Worm (Caenorhabditis elegans) whole organism, L3 larva: ENCODE results near the gene F55G1.6.

Source experiments
- ama-1 ChIP-seq: fragments of 150-350 bp; optimal IDR thresholded peaks from 2 replicates; lab custom pipeline; 2018
- ceh-9 ChIP-seq: sonication (generic microtip); optimal IDR thresholded peaks from 2 replicates; lab custom pipeline; 2018; ENCODE audit warnings: missing biosample characterization, missing genetic modification characterization
- egl-5 ChIP-seq: fragments of 150-350 bp; optimal IDR thresholded peaks from 2 replicates; lab custom pipeline; 2017; ENCODE audit warnings: missing biosample characterization, missing genetic modification reagents, missing genetic modification characterization, inconsistent platforms
- fkh-10 ChIP-seq: sonication (generic microtip); optimal IDR thresholded peaks from 2 replicates; lab custom pipeline; 2017; ENCODE audit warnings: missing biosample characterization, missing genetic modification reagents, missing genetic modification characterization
- fkh-2 ChIP-seq: fragments of 150-350 bp; optimal IDR thresholded peaks from 2 replicates; lab custom pipeline; 2014; ENCODE audit warnings: missing biosample characterization, missing genetic modification reagents, missing genetic modification characterization
- nhr-237 ChIP-seq: fragments of 150-350 bp; optimal IDR thresholded peaks from 2 replicates; lab custom pipeline; 2014; ENCODE audit warnings: missing biosample characterization, missing genetic modification characterization
- nhr-25 ChIP-seq: sonication (generic microtip); optimal IDR thresholded peaks from 2 replicates; lab custom pipeline; 2017; ENCODE audit warnings: missing biosample characterization, missing genetic modification characterization
- snpc-4 ChIP-seq: fragments of 150-350 bp; optimal IDR thresholded peaks from 2 replicates; lab custom pipeline; 2014; ENCODE audit warnings: missing biosample characterization, missing genetic modification characterization
- unc-62 ChIP-seq: fragments of 150-350 bp; sonication (generic microtip); optimal IDR thresholded peaks from 4 replicates; lab custom pipeline; 2014; ENCODE audit warnings: missing biosample characterization, missing genetic modification reagents, missing genetic modification characterization

DNA sequence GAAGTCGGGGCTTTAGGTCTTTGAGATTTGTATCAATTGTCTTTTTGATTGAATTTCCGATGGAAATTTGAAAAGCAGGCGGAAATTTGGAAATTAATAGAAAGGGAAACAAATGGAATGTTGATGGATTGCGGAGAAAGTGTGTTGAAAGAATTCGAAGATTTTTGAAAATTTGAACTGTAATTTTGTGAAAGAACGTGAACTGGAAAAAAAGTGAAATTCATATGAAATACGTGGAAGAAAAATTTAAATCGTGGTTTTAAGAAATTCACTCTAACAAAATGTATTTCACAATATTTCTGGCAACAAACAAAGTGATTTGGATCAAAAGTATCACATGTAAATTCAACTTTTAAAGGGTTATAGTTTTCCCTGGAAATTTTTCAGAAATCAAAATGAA, 27.3 kb upstream of the F55G1.6 start, which contains the start of gene B0496.1:
- TF ChIP-seq egl-5 (no peak), nhr-237 (no peak), unc-62 (GFP tag; lab: Kevin White, UChicago) (no peak), ceh-9 (no peak), fkh-2 (tag; lab: Kevin White, UChicago) (no peak), nhr-25 (tag; lab: Kevin White, UChicago) (no peak), snpc-4 (no peak), fkh-10 (no peak), ama-1 (lab: Kevin White, UChicago) (no peak)
